Worm (Caenorhabditis elegans) whole organism, L1 larva: Measurements from ENCODE around the gene F33D4.6.

Source experiments
- snpc-4 ChIP-seq: fragments of 150-350 bp; optimal IDR thresholded peaks from 2 replicates; lab custom pipeline; 2014; ENCODE audit warnings: missing biosample characterization, missing genetic modification characterization
- sox-4 ChIP-seq: sonication (generic microtip); optimal IDR thresholded peaks from 2 replicates; lab custom pipeline; 2016; ENCODE audit warnings: missing genetic modification characterization, missing compliant biosample characterization

DNA sequence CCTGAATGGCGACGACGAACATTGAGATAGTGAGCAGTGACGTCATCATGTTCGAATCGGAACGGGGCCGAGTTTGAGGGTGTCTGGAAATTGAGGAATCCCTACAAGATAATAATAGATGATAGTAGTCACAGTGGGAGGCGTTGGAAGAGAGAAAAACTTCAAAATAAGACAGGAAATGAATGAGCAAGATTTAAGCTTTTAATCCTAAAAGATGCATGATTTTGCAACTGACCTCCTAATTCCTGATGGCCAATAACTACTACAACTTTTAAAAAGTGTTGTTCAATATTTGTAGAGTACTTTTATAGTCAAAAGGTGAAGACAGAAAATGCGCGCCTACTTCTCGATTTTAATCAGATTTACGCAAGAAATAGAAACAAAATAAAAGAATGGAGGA is 19.5 kb downstream of the F33D4.6 start, which contains the start of gene flp-13:
- TF ChIP-seq sox-4 (tag; lab: Kevin White, UChicago) (no peak), snpc-4 (tag; lab: Kevin White, UChicago) (no peak)
